Fruit fly (Drosophila melanogaster): ENCODE data around the gene JTBR.

JTBR gene

dm6 chr3L:1777249-1777648 lies 25.4 kb downstream of the JTBR start, which contains the start of the genes CG2021 and mRpL46 (continued):
- TF ChIP-seq CG9876 (GFP tag; optimal IDR thresholded peaks at IDR 0.05): no peak
- TF ChIP-seq CG4854 (GFP tag; optimal IDR thresholded peaks at IDR 0.05): no peak
- TF ChIP-seq crp (GFP tag; optimal IDR thresholded peaks at IDR 0.05): peak in 1 of 2 experiments; percentile 86
- TF ChIP-seq Bteb2 (GFP tag; optimal IDR thresholded peaks at IDR 0.05): no peak
- TF ChIP-seq CG34422 (GFP tag; IDR thresholded peaks at IDR 0.05): no peak
- TF ChIP-seq CG9215 (GFP tag; IDR thresholded peaks at IDR 0.05): no peak
- TF ChIP-seq CG3726 (GFP tag; IDR thresholded peaks at IDR 0.05): no peak
- TF ChIP-seq slp2 (GFP tag; optimal IDR thresholded peaks at IDR 0.05): no peak
- no peak for TF ChIP-seq Dfd (GFP tag; optimal IDR thresholded peaks at IDR 0.05)
- peak; percentile 8 for TF ChIP-seq BEAF-32 (GFP tag; optimal IDR thresholded peaks at IDR 0.05)
- TF ChIP-seq NfI (GFP tag; optimal IDR thresholded peaks at IDR 0.05): no peak
- no peak for TF ChIP-seq Lhr (GFP tag; optimal IDR thresholded peaks at IDR 0.05)
- no peak for TF ChIP-seq CG17359 (tag; optimal IDR thresholded peaks at IDR 0.05)
- no peak for TF ChIP-seq sr (GFP tag; IDR thresholded peaks at IDR 0.05)
- peak; percentile 41; the same call in 2 of the 3 replicates for TF ChIP-seq Opbp (GFP tag; IDR thresholded peaks at IDR 0.05; ENCODE audit: partially characterized antibody)
- peak; percentile 62 for TF ChIP-seq Dref (GFP tag; IDR thresholded peaks at IDR 0.05)
- TF ChIP-seq da (GFP tag; optimal IDR thresholded peaks at IDR 0.05): no peak
- no peak for TF ChIP-seq CG30403 (GFP tag; optimal IDR thresholded peaks at IDR 0.05)
- no peak for TF ChIP-seq mld (GFP tag; IDR thresholded peaks at IDR 0.05; ENCODE audit: partially characterized antibody)
- no peak for TF ChIP-seq CHES-1-like (GFP tag; optimal IDR thresholded peaks at IDR 0.05)
- TF ChIP-seq CG31224 (GFP tag; IDR thresholded peaks at IDR 0.05): no peak
- no peak for TF ChIP-seq ftz-f1 (GFP tag; optimal IDR thresholded peaks at IDR 0.05)
- TF ChIP-seq sna (GFP tag; IDR thresholded peaks at IDR 0.05; ENCODE audit: partially characterized antibody): peak; percentile 48; the same call in 1 of the 2 replicates
- TF ChIP-seq CG10979 (tag; optimal IDR thresholded peaks at IDR 0.05): no peak
- TF ChIP-seq otp (GFP tag; IDR thresholded peaks at IDR 0.05): no peak
- TF ChIP-seq CG18619 (GFP tag; optimal IDR thresholded peaks at IDR 0.05): no peak
- no peak for TF ChIP-seq Bdp1 (GFP tag; optimal IDR thresholded peaks at IDR 0.05)
- TF ChIP-seq CG17186 (GFP tag; optimal IDR thresholded peaks at IDR 0.05): peak; percentile 50
- TF ChIP-seq Xrp1 (GFP tag; IDR thresholded peaks at IDR 0.05): no peak
- TF ChIP-seq CG1832 (GFP tag; optimal IDR thresholded peaks at IDR 0.05): no peak
- TF ChIP-seq vvl (GFP tag; IDR thresholded peaks at IDR 0.05): no peak
- TF ChIP-seq CG10147 (GFP tag; optimal IDR thresholded peaks at IDR 0.05): no peak
- TF ChIP-seq trem (tag; optimal IDR thresholded peaks at IDR 0.05): peak; percentile 5
- TF ChIP-seq CG4424 (GFP tag; optimal IDR thresholded peaks at IDR 0.05): no peak
- no peak for TF ChIP-seq CG6683 (GFP tag; optimal IDR thresholded peaks at IDR 0.05)
- no peak for TF ChIP-seq unc-4 (GFP tag; IDR thresholded peaks at IDR 0.05; ENCODE audit: partially characterized antibody)
- no peak for TF ChIP-seq CG4617 (GFP tag; optimal IDR thresholded peaks at IDR 0.05; ENCODE audit: borderline replicate concordance)
- peak; percentile 29; the same call in 1 of the 2 replicates for TF ChIP-seq E2f2 (GFP tag; IDR thresholded peaks at IDR 0.05)
- no peak for TF ChIP-seq Dbx (GFP tag; IDR thresholded peaks at IDR 0.05)
- TF ChIP-seq prd (optimal IDR thresholded peaks at IDR 0.05): no peak
- TF ChIP-seq prd (GFP tag; IDR thresholded peaks at IDR 0.05): no peak
- TF ChIP-seq CG13424 (tag; optimal IDR thresholded peaks at IDR 0.05): no peak
- TF ChIP-seq CG17612 (GFP tag; IDR thresholded peaks at IDR 0.05): no peak
- no peak for TF ChIP-seq pfk (GFP tag; optimal IDR thresholded peaks at IDR 0.05)
- no peak for TF ChIP-seq Elba2 (GFP tag; optimal IDR thresholded peaks at IDR 0.05)
- no peak for TF ChIP-seq CG12769 (tag; optimal IDR thresholded peaks at IDR 0.05)
- TF ChIP-seq chif (GFP tag; optimal IDR thresholded peaks at IDR 0.05): no peak
- peak; percentile 28; the same call in 1 of the 2 replicates for TF ChIP-seq hbn (GFP tag; IDR thresholded peaks at IDR 0.05; ENCODE audit: partially characterized antibody)
- no peak for TF ChIP-seq kah (GFP tag; optimal IDR thresholded peaks at IDR 0.05)
- TF ChIP-seq wek (GFP tag; optimal IDR thresholded peaks at IDR 0.05): no peak
- no peak for TF ChIP-seq rib (GFP tag; IDR thresholded peaks at IDR 0.05)
